Fruit fly (Drosophila melanogaster) whole organism: ENCODE measurements around the gene Arp8.

Experiments used
- CG8478 ChIP-seq: fragments of >200 bp; optimal IDR thresholded peaks from 2 replicates; lab custom pipeline; 2018; ENCODE audit warnings: inconsistent platforms
- Dll ChIP-seq: fragments of >200 bp; optimal IDR thresholded peaks from 2 replicates; lab custom pipeline; 2017
- EcR ChIP-seq, 2 experiments: fragments of >200 bp; optimal IDR thresholded peaks; 2 replicates each; lab custom pipeline; 2017; ENCODE audit warnings: missing biosample characterization in 2 of 2, missing genetic modification characterization in 2 of 2, missing genetic modification reagents in 2 of 2
- pan ChIP-seq: fragments of >200 bp; optimal IDR thresholded peaks from 2 replicates; lab custom pipeline; 2017
- psq ChIP-seq: fragments of >200 bp; optimal IDR thresholded peaks from 2 replicates; lab custom pipeline; 2017
- usp ChIP-seq: fragments of >200 bp; optimal IDR thresholded peaks from 2 replicates; lab custom pipeline; 2017; ENCODE audit warnings: missing biosample characterization, missing genetic modification characterization, mixed read lengths

DNA sequence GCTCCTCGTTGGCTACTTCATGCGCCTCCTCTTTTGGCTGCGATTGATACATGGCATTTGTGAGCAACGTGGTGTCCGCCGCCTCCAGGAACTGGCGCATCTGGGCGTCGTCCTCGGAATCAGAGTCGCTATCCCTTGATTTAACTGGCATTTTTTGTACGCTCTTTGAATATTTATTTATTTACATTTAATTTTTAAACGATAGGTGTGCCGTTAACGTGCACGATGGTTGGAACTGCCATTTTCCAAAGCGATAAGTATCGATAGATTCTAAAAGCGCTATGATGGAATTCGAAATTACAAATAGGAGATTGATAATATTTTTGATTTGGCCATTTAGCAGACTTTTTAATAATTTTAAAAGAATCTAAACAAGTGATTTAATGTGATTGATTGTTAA is 8.1 kb downstream of the Arp8 start, which contains the start of gene CG32554:
- no peak for TF ChIP-seq usp (GFP tag; lab: Kevin White, UChicago)
- no peak for TF ChIP-seq psq (lab: Kevin White, UChicago)
- no peak for TF ChIP-seq Dll
- no peak for TF ChIP-seq EcR (GFP tag; optimal IDR thresholded peaks at IDR 0.05; lab: Kevin White, UChicago)
- no peak for TF ChIP-seq CG8478 (lab: Kevin White, UChicago)
- no peak for TF ChIP-seq pan (lab: Kevin White, UChicago)
